Fruit fly (Drosophila melanogaster) whole organism, pupa: ENCODE measurements around the gene hll.

ENCODE experiments used
- CG10348 ChIP-seq: fragments of 200-800 bp; sonication (Bioruptor generic); IDR thresholded peaks from 2 replicates; pipeline ENCODE4 v1.3.6; 2022; ENCODE audit warnings: missing biosample characterization, missing genetic modification characterization
- CG12605 ChIP-seq: fragments of 200-800 bp; sonication (Bioruptor generic); IDR thresholded peaks from 2 replicates; pipeline ENCODE4 v1.3.6; 2022; ENCODE audit warnings: missing biosample characterization, missing genetic modification characterization
- CG13204 ChIP-seq: fragments of 200-800 bp; sonication (Bioruptor generic); optimal IDR thresholded peaks from 2 replicates; lab custom pipeline; 2018; ENCODE audit warnings: missing biosample characterization, mild to moderate bottlenecking, missing genetic modification characterization, moderate library complexity
- CG14655 ChIP-seq: fragments of 200-800 bp; sonication (Bioruptor generic); optimal IDR thresholded peaks from 3 replicates; lab custom pipeline; 2017; ENCODE audit warnings: mild to moderate bottlenecking, missing biosample characterization, missing genetic modification reagents, missing genetic modification characterization
- CG15710 ChIP-seq: fragments of 200-800 bp; sonication (Bioruptor generic); optimal IDR thresholded peaks from 2 replicates; lab custom pipeline; 2018; ENCODE audit warnings: missing biosample characterization, mild to moderate bottlenecking, missing genetic modification characterization, moderate library complexity
- CG17806 ChIP-seq: fragments of 200-800 bp; sonication (Bioruptor generic); optimal IDR thresholded peaks from 2 replicates; lab custom pipeline; 2018; ENCODE audit warnings: missing biosample characterization, mild to moderate bottlenecking, missing genetic modification characterization, moderate library complexity
- CG32121 ChIP-seq: fragments of 200-800 bp; sonication (Bioruptor generic); IDR thresholded peaks from 2 replicates; pipeline ENCODE4 v1.3.6; 2022; ENCODE audit warnings: missing biosample characterization, missing genetic modification characterization
- CG34367 ChIP-seq: fragments of 200-800 bp; sonication (Bioruptor generic); optimal IDR thresholded peaks from 2 replicates; lab custom pipeline; 2018; ENCODE audit warnings: missing biosample characterization, mild to moderate bottlenecking, missing genetic modification characterization
- CG4496 ChIP-seq: fragments of 200-800 bp; sonication (Bioruptor generic); IDR thresholded peaks from 3 replicates; pipeline ENCODE4 v1.3.6; 2022; ENCODE audit warnings: missing biosample characterization, missing genetic modification characterization
- CG8159 ChIP-seq: fragments of 200-800 bp; sonication (Bioruptor generic); optimal IDR thresholded peaks from 3 replicates; lab custom pipeline; 2018; ENCODE audit warnings: missing biosample characterization, mild to moderate bottlenecking, missing genetic modification characterization, moderate library complexity
- CG8301 ChIP-seq: fragments of 200-800 bp; sonication (Bioruptor generic); optimal IDR thresholded peaks from 2 replicates; lab custom pipeline; 2018; ENCODE audit warnings: missing biosample characterization, mild to moderate bottlenecking, missing genetic modification characterization
- CG9948 ChIP-seq: fragments of 200-800 bp; sonication (Bioruptor generic); optimal IDR thresholded peaks from 2 replicates; lab custom pipeline; 2018; ENCODE audit warnings: missing biosample characterization, mild to moderate bottlenecking, missing genetic modification characterization, moderate library complexity
- D1 ChIP-seq: fragments of 200-800 bp; sonication (Bioruptor generic); optimal IDR thresholded peaks from 2 replicates; lab custom pipeline; 2018; ENCODE audit warnings: missing biosample characterization, mild to moderate bottlenecking, missing genetic modification characterization, moderate library complexity
- EcR ChIP-seq: fragments of 200-800 bp; sonication (Bioruptor generic); optimal IDR thresholded peaks from 3 replicates; lab custom pipeline; 2019; ENCODE audit warnings: missing biosample characterization, missing genetic modification characterization, mild to moderate bottlenecking, moderate library complexity, missing genetic modification reagents
- Ets98B ChIP-seq: fragments of 200-800 bp; sonication (Bioruptor generic); IDR thresholded peaks from 2 replicates; pipeline ENCODE4 v1.3.6; 2022; ENCODE audit warnings: missing biosample characterization, missing genetic modification characterization
- Pif1A ChIP-seq: fragments of 200-800 bp; sonication (Bioruptor generic); optimal IDR thresholded peaks from 3 replicates; lab custom pipeline; 2016; ENCODE audit warnings: missing biosample characterization, missing genetic modification characterization
- Pif1B ChIP-seq: fragments of 200-800 bp; sonication (Bioruptor generic); optimal IDR thresholded peaks from 3 replicates; lab custom pipeline; 2016; ENCODE audit warnings: missing biosample characterization, missing genetic modification characterization
- Snoo ChIP-seq: fragments of 200-800 bp; sonication (Bioruptor generic); optimal IDR thresholded peaks from 3 replicates; lab custom pipeline; 2017; ENCODE audit warnings: missing biosample characterization, mild to moderate bottlenecking, missing genetic modification characterization, inconsistent platforms
- fd96Ca ChIP-seq: fragments of 200-800 bp; sonication (Bioruptor generic); IDR thresholded peaks from 3 replicates; pipeline ENCODE4 v1.3.6; 2022; ENCODE audit warnings: missing biosample characterization, missing genetic modification characterization
- gl ChIP-seq: fragments of 200-800 bp; sonication (Bioruptor generic); optimal IDR thresholded peaks from 2 replicates; lab custom pipeline; 2018; ENCODE audit warnings: missing biosample characterization, mild to moderate bottlenecking, missing genetic modification characterization
- rn ChIP-seq: fragments of 200-800 bp; sonication (Bioruptor generic); IDR thresholded peaks from 2 replicates; pipeline ENCODE4 v1.3.6; 2022; ENCODE audit warnings: missing biosample characterization, missing genetic modification characterization

Gene hll

DNA sequence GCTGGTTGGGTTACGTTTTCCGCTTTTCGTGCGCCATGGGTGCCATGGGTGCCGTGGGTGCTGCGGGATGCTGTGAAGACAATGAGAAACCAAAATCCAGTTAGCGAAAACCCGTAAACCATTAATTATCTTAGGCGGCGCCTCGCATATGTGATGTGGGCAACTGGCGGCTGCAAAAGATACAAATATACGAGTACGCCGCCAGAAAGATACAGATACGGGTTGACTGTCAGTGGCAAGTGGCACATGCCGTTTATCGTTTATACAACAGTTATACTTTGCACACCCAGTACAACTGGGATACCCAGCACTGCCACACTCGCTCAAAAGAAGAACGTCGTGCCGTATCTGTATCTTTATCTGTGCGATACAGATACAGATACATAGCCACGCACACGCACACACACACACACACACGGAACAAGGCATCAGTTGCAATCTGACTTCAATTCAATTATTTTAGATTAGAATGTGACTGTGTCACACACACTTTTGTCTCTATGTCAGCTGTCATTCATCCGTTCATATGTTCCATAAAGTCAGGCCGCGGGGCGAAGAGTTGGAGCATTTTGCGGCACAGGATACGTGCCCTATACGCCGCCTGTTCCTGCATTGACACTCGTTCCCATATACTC is 18.9 kb downstream of the hll start:
- TF ChIP-seq CG9948 (tag; lab: Kevin White, UChicago) = no peak
- no peak for TF ChIP-seq Snoo (tag; lab: Kevin White, UChicago)
- TF ChIP-seq fd96Ca (GFP tag; lab: Robert Waterston, UW) = no peak
- TF ChIP-seq Pif1A (GFP tag; lab: Kevin White, UChicago) = no peak
- TF ChIP-seq CG17806 (tag; lab: Kevin White, UChicago) = no peak
- no peak for TF ChIP-seq CG12605 (GFP tag; lab: Robert Waterston, UW)
- TF ChIP-seq CG32121 (GFP tag; lab: Robert Waterston, UW) = no peak
- TF ChIP-seq CG10348 (GFP tag; lab: Robert Waterston, UW) = no peak
- no peak for TF ChIP-seq gl (tag; lab: Kevin White, UChicago)
- no peak for TF ChIP-seq EcR
- no peak for TF ChIP-seq D1 (tag; lab: Kevin White, UChicago)
- no peak for TF ChIP-seq CG4496 (GFP tag; lab: Robert Waterston, UW)

DNA sequence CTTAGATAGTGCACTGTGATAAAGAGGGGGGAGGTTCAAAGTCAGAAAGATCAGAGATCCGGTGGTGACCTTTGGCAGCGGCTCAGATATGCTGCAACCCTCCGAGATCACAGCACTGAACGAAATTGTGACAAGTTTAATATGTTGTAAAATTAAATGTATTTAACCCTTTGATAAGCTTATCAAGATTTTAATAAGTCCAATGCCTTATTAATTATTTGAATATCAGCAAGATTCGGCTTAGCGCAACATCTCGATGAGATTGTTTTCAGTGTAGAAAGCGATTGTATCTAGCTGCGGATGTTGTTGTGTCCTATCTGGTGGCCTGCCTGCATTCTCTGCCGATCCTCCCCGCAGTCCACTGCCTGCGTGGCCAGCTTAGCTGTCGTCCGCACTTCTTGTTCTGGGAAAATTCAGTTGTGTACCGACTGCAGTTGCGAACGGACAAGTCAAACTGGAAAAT is 20.4 kb downstream of the hll start, which contains the start of gene NimC4:
TSS of gene NimC4 (plus strand) at position 413 of the 463 bp plus-strand sequence.
- TF ChIP-seq CG9948 (tag; lab: Kevin White, UChicago) = no peak
- peak; percentile 54; the same call in 1 of the 2 replicates for TF ChIP-seq CG32121 (GFP tag; lab: Robert Waterston, UW)
- peak; percentile 70 for TF ChIP-seq CG14655 (GFP tag; lab: Kevin White, UChicago)
- peak; percentile 67; the same call in 1 of the 2 replicates for TF ChIP-seq CG12605 (GFP tag; lab: Robert Waterston, UW)
- peak; percentile 51 for TF ChIP-seq CG34367 (tag; lab: Kevin White, UChicago)
- TF ChIP-seq Pif1B = no peak
- peak; percentile 64 for TF ChIP-seq CG8301
- peak; percentile 64 for TF ChIP-seq CG8159 (tag; lab: Kevin White, UChicago)
- no peak for TF ChIP-seq CG13204
- peak; percentile 54; the same call in 1 of the 2 replicates for TF ChIP-seq rn (GFP tag; lab: Robert Waterston, UW)
- no peak for TF ChIP-seq CG10348 (GFP tag; lab: Robert Waterston, UW)
- no peak for TF ChIP-seq D1 (tag; lab: Kevin White, UChicago)
- TF ChIP-seq CG17806 (tag; lab: Kevin White, UChicago) = no peak
- no peak for TF ChIP-seq Snoo (tag; lab: Kevin White, UChicago)
- peak; percentile 56 for TF ChIP-seq Ets98B
- TF ChIP-seq fd96Ca (GFP tag; lab: Robert Waterston, UW) = peak; percentile 79
- peak; percentile 67 for TF ChIP-seq CG4496 (GFP tag; lab: Robert Waterston, UW)
- TF ChIP-seq gl (tag; lab: Kevin White, UChicago) = peak; percentile 38
- no peak for TF ChIP-seq EcR
- peak; percentile 22 for TF ChIP-seq Pif1A (GFP tag; lab: Kevin White, UChicago)
- TF ChIP-seq CG15710 (tag; lab: Kevin White, UChicago) = peak; percentile 67

DNA sequence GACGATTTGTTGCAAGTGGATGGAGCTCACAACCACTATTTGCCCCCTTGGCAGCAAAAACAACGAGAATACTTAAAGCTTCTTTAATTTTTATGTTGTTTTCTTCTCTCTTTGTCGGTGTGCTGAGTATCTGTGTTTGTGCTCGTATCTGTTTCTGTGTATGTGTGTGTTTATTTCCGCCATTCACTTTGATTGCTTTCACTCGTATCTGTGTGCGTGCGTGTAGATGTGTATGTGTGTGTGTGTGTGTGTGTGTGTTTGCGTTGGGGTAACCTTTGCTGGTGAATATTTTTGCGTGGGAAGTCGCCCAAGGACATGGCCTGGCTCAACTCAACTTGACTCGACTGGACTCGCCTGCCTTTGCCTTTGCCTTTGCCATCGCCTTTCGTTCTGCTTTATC is 23.2 kb downstream of the hll start:
- TF ChIP-seq Pif1B (no peak), CG4496 (GFP tag; lab: Robert Waterston, UW) (no peak), fd96Ca (GFP tag; lab: Robert Waterston, UW) (no peak)
- TF ChIP-seq, all 21 proteins: peak for 0

DNA sequence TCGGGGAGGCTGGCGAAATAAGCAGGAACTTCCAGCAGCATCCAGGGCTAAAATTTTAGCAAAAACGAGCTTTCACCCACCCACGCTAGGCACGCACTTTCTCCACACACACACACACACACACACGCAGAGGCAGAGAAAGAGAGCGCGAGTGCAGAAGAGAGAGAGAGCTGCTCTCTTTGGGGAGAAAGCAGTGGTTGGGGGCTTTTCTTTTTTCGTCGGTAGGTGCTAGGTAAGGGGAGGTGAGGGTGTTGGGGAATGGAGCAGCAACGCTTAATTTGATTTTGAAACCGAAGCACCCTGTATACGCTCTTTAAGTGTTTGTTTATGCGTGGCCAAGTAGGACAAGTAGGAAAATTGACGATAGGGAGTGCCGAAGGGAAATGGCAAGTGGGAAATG is 27.5 kb downstream of the hll start:
- TF ChIP-seq CG32121 (GFP tag; lab: Robert Waterston, UW) (no peak), CG10348 (GFP tag; lab: Robert Waterston, UW) (no peak), Pif1A (GFP tag; lab: Kevin White, UChicago) (no peak), CG34367 (tag; lab: Kevin White, UChicago) (no peak), Pif1B (no peak), CG17806 (tag; lab: Kevin White, UChicago) (no peak), CG12605 (GFP tag; lab: Robert Waterston, UW) (no peak), CG8159 (tag; lab: Kevin White, UChicago) (no peak), D1 (tag; lab: Kevin White, UChicago) (no peak), gl (tag; lab: Kevin White, UChicago) (no peak), rn (GFP tag; lab: Robert Waterston, UW) (no peak), CG15710 (tag; lab: Kevin White, UChicago) (no peak), CG14655 (GFP tag; lab: Kevin White, UChicago) (no peak), Ets98B (no peak)

DNA sequence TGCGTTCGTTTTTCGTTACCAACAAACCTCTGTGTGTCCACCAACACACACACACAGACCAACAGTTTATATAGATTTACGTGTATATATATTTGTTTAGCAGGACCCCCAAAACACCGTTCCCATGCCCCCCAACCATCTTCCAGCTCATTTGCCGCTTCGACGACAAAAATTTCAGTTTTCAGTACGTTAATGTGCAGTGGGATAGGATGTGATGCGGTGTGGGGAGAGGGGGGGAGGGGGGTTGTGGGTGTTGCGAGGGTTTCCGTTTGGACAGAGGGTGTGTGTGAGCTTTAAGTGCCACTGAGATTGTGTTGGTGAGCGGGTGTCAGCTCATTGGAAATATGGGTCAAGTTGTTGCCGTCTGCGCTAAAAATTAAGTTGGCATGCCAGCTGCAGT is 28.1 kb downstream of the hll start:
- TF ChIP-seq CG8301 = no peak
- no peak for TF ChIP-seq rn (GFP tag; lab: Robert Waterston, UW)
- no peak for TF ChIP-seq CG14655 (GFP tag; lab: Kevin White, UChicago)
- no peak for TF ChIP-seq Ets98B
- no peak for TF ChIP-seq CG8159 (tag; lab: Kevin White, UChicago)
- no peak for TF ChIP-seq Pif1A (GFP tag; lab: Kevin White, UChicago)
- no peak for TF ChIP-seq CG12605 (GFP tag; lab: Robert Waterston, UW)
- TF ChIP-seq CG15710 (tag; lab: Kevin White, UChicago) = no peak
- TF ChIP-seq, all 21 proteins: peak for 0

DNA sequence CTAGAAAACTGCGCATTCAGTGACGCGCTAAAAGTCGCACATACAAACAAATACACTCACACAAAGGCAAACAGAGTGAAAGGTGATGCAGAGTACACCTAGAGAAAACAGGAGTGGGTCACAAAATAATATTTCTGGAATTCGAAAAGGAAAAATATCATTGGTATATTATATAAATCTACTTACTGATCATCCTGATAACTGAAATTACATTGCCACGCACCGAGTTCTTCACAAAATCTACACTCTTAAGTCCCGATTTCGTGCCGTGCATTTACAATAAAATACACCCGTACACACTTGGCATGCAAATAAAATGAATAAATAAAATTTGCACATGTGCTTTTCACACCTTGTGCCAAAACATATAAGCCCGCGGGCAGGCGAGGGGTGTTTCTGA is 43.4 kb downstream of the hll start:
- TF ChIP-seq Pif1A (GFP tag; lab: Kevin White, UChicago) (peak; percentile 17), CG17806 (tag; lab: Kevin White, UChicago) (no peak), CG14655 (GFP tag; lab: Kevin White, UChicago) (peak; percentile 52), CG10348 (GFP tag; lab: Robert Waterston, UW) (no peak), D1 (tag; lab: Kevin White, UChicago) (no peak), rn (GFP tag; lab: Robert Waterston, UW) (no peak), EcR (no peak), fd96Ca (GFP tag; lab: Robert Waterston, UW) (peak; percentile 42; the same call in 1 of the 3 replicates), CG15710 (tag; lab: Kevin White, UChicago) (peak; percentile 25), CG34367 (tag; lab: Kevin White, UChicago) (no peak), CG9948 (tag; lab: Kevin White, UChicago) (no peak), Pif1B (no peak), CG12605 (GFP tag; lab: Robert Waterston, UW) (no peak), CG13204 (no peak), CG8301 (peak; percentile 41), gl (tag; lab: Kevin White, UChicago) (no peak), Snoo (tag; lab: Kevin White, UChicago) (no peak), Ets98B (peak; percentile 39; the same call in 1 of the 2 replicates), CG32121 (GFP tag; lab: Robert Waterston, UW) (no peak), CG4496 (GFP tag; lab: Robert Waterston, UW) (peak; percentile 18; the same call in 1 of the 3 replicates), CG8159 (tag; lab: Kevin White, UChicago) (peak; percentile 53)
- TF ChIP-seq, all 21 proteins: peak for 8
